Fruit fly (Drosophila melanogaster) whole organism, prepupa: Measurements from ENCODE around the gene Tet.

ENCODE experiments used
- CG10631 ChIP-seq: fragments of 200-800 bp; sonication (Bioruptor generic); optimal IDR thresholded peaks from 2 replicates; lab custom pipeline; 2016; ENCODE audit warnings: missing biosample characterization, missing genetic modification characterization
- CG10669 ChIP-seq: fragments of 200-800 bp; sonication (Bioruptor generic); optimal IDR thresholded peaks from 3 replicates; lab custom pipeline; 2018; ENCODE audit warnings: missing biosample characterization, mild to moderate bottlenecking, missing genetic modification characterization, moderate library complexity
- CG11294 ChIP-seq: fragments of 200-800 bp; sonication (Bioruptor generic); IDR thresholded peaks from 2 replicates; pipeline ENCODE4 v1.3.6; 2022; ENCODE audit warnings: missing biosample characterization, missing genetic modification characterization
- CG11902 ChIP-seq: fragments of 200-800 bp; sonication (Bioruptor generic); optimal IDR thresholded peaks from 3 replicates; lab custom pipeline; 2016; ENCODE audit warnings: missing biosample characterization, missing genetic modification characterization
- CG15336 ChIP-seq: fragments of 200-800 bp; sonication (Bioruptor generic); IDR thresholded peaks from 2 replicates; pipeline ENCODE4 v1.3.6; 2022; ENCODE audit warnings: missing biosample characterization, missing genetic modification characterization
- CG1621 ChIP-seq: fragments of 200-800 bp; sonication (Bioruptor generic); optimal IDR thresholded peaks from 3 replicates; lab custom pipeline; 2018; ENCODE audit warnings: missing biosample characterization, mild to moderate bottlenecking, missing genetic modification characterization
- CG16779 ChIP-seq: fragments of 200-800 bp; sonication (Bioruptor generic); optimal IDR thresholded peaks from 3 replicates; lab custom pipeline; 2017; ENCODE audit warnings: missing biosample characterization, mild to moderate bottlenecking, missing genetic modification characterization
- CG3032 ChIP-seq: fragments of 200-800 bp; optimal IDR thresholded peaks from 2 replicates; lab custom pipeline; 2019; ENCODE audit warnings: missing biosample characterization, mild to moderate bottlenecking, missing genetic modification characterization, moderate library complexity
- CG31627 ChIP-seq: fragments of 200-800 bp; sonication (Bioruptor generic); optimal IDR thresholded peaks from 3 replicates; lab custom pipeline; 2016; ENCODE audit warnings: missing biosample characterization, missing genetic modification characterization
- CG32006 ChIP-seq: fragments of 200-800 bp; sonication (Bioruptor generic); optimal IDR thresholded peaks from 3 replicates; lab custom pipeline; 2017; ENCODE audit warnings: missing biosample characterization, mild to moderate bottlenecking, missing genetic modification characterization
- CG34406 ChIP-seq: fragments of 200-800 bp; sonication (Bioruptor generic); optimal IDR thresholded peaks from 3 replicates; lab custom pipeline; 2016; ENCODE audit warnings: missing biosample characterization, missing genetic modification characterization
- CG3919 ChIP-seq: fragments of 200-800 bp; sonication (Bioruptor generic); optimal IDR thresholded peaks from 3 replicates; lab custom pipeline; 2016; ENCODE audit warnings: missing biosample characterization, missing genetic modification characterization
- CG4318 ChIP-seq: fragments of 200-800 bp; sonication (Bioruptor generic); optimal IDR thresholded peaks from 3 replicates; lab custom pipeline; 2017; ENCODE audit warnings: missing biosample characterization, mild to moderate bottlenecking, missing genetic modification characterization
- CG6163 ChIP-seq: fragments of 200-800 bp; sonication (Bioruptor generic); IDR thresholded peaks from 3 replicates; pipeline ENCODE4 v1.3.6; 2022; ENCODE audit warnings: missing biosample characterization, missing genetic modification characterization
- CG6276 ChIP-seq: fragments of 200-800 bp; sonication (Bioruptor generic); optimal IDR thresholded peaks from 2 replicates; lab custom pipeline; 2017; ENCODE audit warnings: missing biosample characterization, mild to moderate bottlenecking, missing genetic modification characterization
- CG6808 ChIP-seq: fragments of 200-800 bp; sonication (Bioruptor generic); optimal IDR thresholded peaks from 3 replicates; lab custom pipeline; 2017; ENCODE audit warnings: missing biosample characterization, missing genetic modification characterization, mild to moderate bottlenecking, moderate library complexity, missing genetic modification reagents
- CG6854 ChIP-seq: fragments of 200-800 bp; sonication (Bioruptor generic); optimal IDR thresholded peaks from 2 replicates; lab custom pipeline; 2017; ENCODE audit warnings: missing biosample characterization, mild to moderate bottlenecking, missing genetic modification characterization
- CG7368 ChIP-seq: fragments of 200-800 bp; sonication (Bioruptor generic); optimal IDR thresholded peaks from 3 replicates; lab custom pipeline; 2016; ENCODE audit warnings: missing biosample characterization, missing genetic modification characterization
- CG8319 ChIP-seq: fragments of 200-800 bp; sonication (Bioruptor generic); optimal IDR thresholded peaks from 3 replicates; lab custom pipeline; 2016; ENCODE audit warnings: missing biosample characterization, missing genetic modification characterization
- CG8632 ChIP-seq: fragments of 200-800 bp; sonication (Bioruptor generic); optimal IDR thresholded peaks from 3 replicates; lab custom pipeline; 2016; ENCODE audit warnings: missing biosample characterization, missing genetic modification characterization
- CG9139 ChIP-seq: fragments of 200-800 bp; sonication (Bioruptor generic); optimal IDR thresholded peaks from 3 replicates; lab custom pipeline; 2017; ENCODE audit warnings: missing biosample characterization, mild to moderate bottlenecking, missing genetic modification characterization
- Eip75B ChIP-seq: fragments of 200-800 bp; sonication (Bioruptor generic); optimal IDR thresholded peaks from 3 replicates; lab custom pipeline; 2016; ENCODE audit warnings: missing biosample characterization, missing genetic modification characterization
- Eip78C ChIP-seq: fragments of 200-800 bp; sonication (Bioruptor generic); peaks from one replicate; lab custom pipeline; 2016; ENCODE audit warnings: missing biosample characterization, missing genetic modification characterization
- Eip93F ChIP-seq: fragments of 200-800 bp; sonication (Bioruptor generic); optimal IDR thresholded peaks from 2 replicates; lab custom pipeline; 2016; ENCODE audit warnings: missing biosample characterization, mild to moderate bottlenecking, missing genetic modification characterization
- Ets21C ChIP-seq: fragments of 200-800 bp; sonication (Bioruptor generic); optimal IDR thresholded peaks from 3 replicates; lab custom pipeline; 2016; ENCODE audit warnings: missing biosample characterization, missing genetic modification characterization
- Gug ChIP-seq: fragments of 200-800 bp; sonication (Bioruptor generic); IDR thresholded peaks from 2 replicates; pipeline ENCODE4 v1.3.6; 2022; ENCODE audit warnings: missing biosample characterization, missing genetic modification characterization
- Hr38 ChIP-seq: sonication (Bioruptor generic); optimal IDR thresholded peaks from 2 replicates; lab custom pipeline; 2016; ENCODE audit warnings: missing biosample characterization, missing genetic modification characterization
- Hr39 ChIP-seq: fragments of 200-800 bp; sonication (Bioruptor generic); optimal IDR thresholded peaks from 2 replicates; lab custom pipeline; 2016; ENCODE audit warnings: missing biosample characterization, missing genetic modification characterization
- Hr4 ChIP-seq: fragments of 200-800 bp; sonication (Bioruptor generic); optimal IDR thresholded peaks from 3 replicates; lab custom pipeline; 2016; ENCODE audit warnings: missing biosample characterization, missing genetic modification characterization
- Lpt ChIP-seq: fragments of 200-800 bp; sonication (Bioruptor generic); optimal IDR thresholded peaks from 3 replicates; lab custom pipeline; 2016; ENCODE audit warnings: missing biosample characterization, missing genetic modification characterization
- Met ChIP-seq: fragments of 200-800 bp; sonication (Bioruptor generic); optimal IDR thresholded peaks from 3 replicates; lab custom pipeline; 2016; ENCODE audit warnings: missing biosample characterization, missing genetic modification characterization
- OdsH ChIP-seq: fragments of 200-800 bp; sonication (Bioruptor generic); optimal IDR thresholded peaks from 3 replicates; lab custom pipeline; 2016; ENCODE audit warnings: missing biosample characterization, missing genetic modification characterization
- Sox102F ChIP-seq: fragments of 200-800 bp; sonication (Bioruptor generic); optimal IDR thresholded peaks from 2 replicates; lab custom pipeline; 2016; ENCODE audit warnings: missing biosample characterization, mild to moderate bottlenecking, missing genetic modification characterization
- Sox14 ChIP-seq: fragments of 200-800 bp; sonication (Bioruptor generic); optimal IDR thresholded peaks from 3 replicates; lab custom pipeline; 2016; ENCODE audit warnings: missing biosample characterization, missing genetic modification characterization
- achi ChIP-seq: fragments of 200-800 bp; sonication (Bioruptor generic); optimal IDR thresholded peaks from 3 replicates; lab custom pipeline; 2016; ENCODE audit warnings: missing biosample characterization, missing genetic modification characterization
- acj6 ChIP-seq: fragments of 200-800 bp; sonication (Bioruptor generic); optimal IDR thresholded peaks from 3 replicates; lab custom pipeline; 2016; ENCODE audit warnings: missing biosample characterization, missing genetic modification characterization
- dsx ChIP-seq: fragments of 200-800 bp; optimal IDR thresholded peaks from 3 replicates; lab custom pipeline; 2019; ENCODE audit warnings: missing biosample characterization, mild to moderate bottlenecking, missing genetic modification characterization, moderate library complexity; ENCODE audit not compliant: poor library complexity, severe bottlenecking
- pdm3 ChIP-seq: fragments of 200-800 bp; sonication (Bioruptor generic); optimal IDR thresholded peaks from 3 replicates; lab custom pipeline; 2016; ENCODE audit warnings: missing biosample characterization, missing genetic modification characterization
- spab ChIP-seq: fragments of 200-800 bp; sonication (Bioruptor generic); optimal IDR thresholded peaks from 2 replicates; lab custom pipeline; 2017; ENCODE audit warnings: missing biosample characterization, mild to moderate bottlenecking, missing genetic modification characterization, missing genetic modification reagents
- ss ChIP-seq, 2 experiments: fragments of 200-800 bp; sonication (Bioruptor generic); optimal IDR thresholded peaks; 2 replicates in 1 of 2; 3 replicates in 1 of 2; lab custom pipeline; 2017 to 2018; ENCODE audit warnings: mild to moderate bottlenecking in 2 of 2, missing biosample characterization in 2 of 2, missing genetic modification characterization in 2 of 2, moderate library complexity in 1 of 2
- svp ChIP-seq: fragments of 200-800 bp; sonication (Bioruptor generic); peaks from one replicate; lab custom pipeline; 2016; ENCODE audit warnings: missing biosample characterization, missing genetic modification characterization
- topi ChIP-seq: fragments of 200-800 bp; sonication (Bioruptor generic); optimal IDR thresholded peaks from 3 replicates; lab custom pipeline; 2016; ENCODE audit warnings: missing biosample characterization, missing genetic modification characterization
- vri ChIP-seq: fragments of 200-800 bp; sonication (Bioruptor generic); optimal IDR thresholded peaks from 3 replicates; lab custom pipeline; 2016; ENCODE audit warnings: missing biosample characterization, mild to moderate bottlenecking, missing genetic modification characterization

The Tet gene

dm6 chr3L:2808278-2808892 lies 70.6 kb downstream of the Tet start (continued):
- TF ChIP-seq Eip93F (no peak), Sox102F (peak; percentile 65), svp (GFP tag; lab: Kevin White, UChicago) (no peak), CG11294 (GFP tag; lab: Robert Waterston, UW) (no peak), CG4318 (GFP tag; lab: Kevin White, UChicago) (no peak), CG8632 (peak; percentile 45), Sox14 (GFP tag; lab: Kevin White, UChicago) (peak; percentile 71), CG6276 (GFP tag; lab: Kevin White, UChicago) (no peak), Eip75B (GFP tag; lab: Kevin White, UChicago) (peak; percentile 72), CG8319 (GFP tag; lab: Kevin White, UChicago) (peak; percentile 2), CG6163 (peak; percentile 70; the same call in 2 of the 3 replicates), Gug (GFP tag; lab: Robert Waterston, UW) (peak; percentile 42; the same call in 1 of the 2 replicates), OdsH (GFP tag; lab: Kevin White, UChicago) (peak; percentile 14)

DNA sequence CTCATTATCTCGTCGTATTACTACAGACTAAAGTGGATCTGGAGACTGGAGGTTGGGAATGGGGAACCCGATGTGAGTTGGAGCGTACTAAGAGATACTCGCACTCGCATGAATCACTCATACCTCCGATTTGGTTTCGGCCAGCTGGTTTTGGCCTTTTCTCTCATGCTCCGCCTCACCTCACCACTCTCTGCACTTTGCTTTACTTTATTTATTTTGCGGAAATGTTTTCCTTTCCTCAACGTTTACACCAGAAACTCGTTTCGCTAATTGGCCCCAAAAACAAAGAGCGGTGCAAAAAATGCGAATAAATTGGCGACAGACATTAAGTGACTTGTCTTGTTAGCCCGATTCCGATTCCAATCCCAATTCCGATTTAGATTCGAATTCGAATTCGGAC lies 71.6 kb downstream of the Tet start:
- TF ChIP-seq CG6854 = peak; percentile 23
- TF ChIP-seq CG6163 = peak; percentile 37; the same call in 1 of the 3 replicates
- no peak for TF ChIP-seq CG10669 (GFP tag; lab: Kevin White, UChicago)
- no peak for TF ChIP-seq Hr38
- TF ChIP-seq vri (GFP tag; lab: Kevin White, UChicago) = peak; percentile 45
- peak; percentile 67 for TF ChIP-seq Eip78C
- TF ChIP-seq Eip75B (GFP tag; lab: Kevin White, UChicago) = peak; percentile 14
- 0 out of 2 replicates have a peak, but pooled peaks have one; percentile 24 for TF ChIP-seq CG15336 (GFP tag; lab: Robert Waterston, UW)
- TF ChIP-seq Ets21C (GFP tag; lab: Kevin White, UChicago) = no peak
- TF ChIP-seq dsx (GFP tag; lab: Kevin White, UChicago) = no peak
- TF ChIP-seq CG3919 (GFP tag; lab: Kevin White, UChicago) = no peak
- TF ChIP-seq CG6276 (GFP tag; lab: Kevin White, UChicago) = peak; percentile 2
- TF ChIP-seq Gug (GFP tag; lab: Robert Waterston, UW) = no peak
- peak; percentile 23 for TF ChIP-seq Sox102F
- no peak for TF ChIP-seq CG10631

- TF ChIP-seq Lpt (GFP tag; lab: Kevin White, UChicago) = no peak
- peak; percentile 56 for TF ChIP-seq Hr39 (GFP tag; lab: Kevin White, UChicago)
- TF ChIP-seq Eip75B (GFP tag; lab: Kevin White, UChicago) = peak; percentile 74
- peak; percentile 34 for TF ChIP-seq Hr4 (GFP tag; lab: Kevin White, UChicago)
- peak; percentile 83 for TF ChIP-seq Gug (GFP tag; lab: Robert Waterston, UW)
- TF ChIP-seq CG9139 (GFP tag; lab: Kevin White, UChicago) = no peak
- TF ChIP-seq Sox14 (GFP tag; lab: Kevin White, UChicago) = peak; percentile 28
- TF ChIP-seq Ets21C (GFP tag; lab: Kevin White, UChicago) = peak; percentile 62
- TF ChIP-seq CG11902 (GFP tag; lab: Kevin White, UChicago) = peak; percentile 73
- peak; percentile 31 for TF ChIP-seq CG34406
- TF ChIP-seq Hr38 = no peak
- no peak for TF ChIP-seq CG1621 (tag; lab: Kevin White, UChicago)
- peak; percentile 61 for TF ChIP-seq OdsH (GFP tag; lab: Kevin White, UChicago)
- peak; percentile 85 for TF ChIP-seq topi
- no peak for TF ChIP-seq CG6854
- peak; percentile 27 for TF ChIP-seq vri (GFP tag; lab: Kevin White, UChicago)
- TF ChIP-seq CG3032 (tag; lab: Kevin White, UChicago) = peak; percentile 51
- TF ChIP-seq CG6808 = no peak
- peak; percentile 57 for TF ChIP-seq CG7368
- peak; percentile 53 for TF ChIP-seq acj6 (GFP tag; lab: Kevin White, UChicago)
- peak; percentile 17 for TF ChIP-seq pdm3
- TF ChIP-seq CG10669 (GFP tag; lab: Kevin White, UChicago) = no peak
- TF ChIP-seq spab (GFP tag; lab: Kevin White, UChicago) = no peak
- TF ChIP-seq CG32006 (GFP tag; lab: Kevin White, UChicago) = peak; percentile 15
- peak; percentile 18 for TF ChIP-seq dsx (GFP tag; lab: Kevin White, UChicago)
- TF ChIP-seq CG8319 (GFP tag; lab: Kevin White, UChicago) = peak; percentile 2
- TF ChIP-seq achi (GFP tag; lab: Kevin White, UChicago) = peak; percentile 35
- TF ChIP-seq CG31627 (GFP tag; lab: Kevin White, UChicago) = peak; percentile 60
- TF ChIP-seq CG15336 (GFP tag; lab: Robert Waterston, UW) = peak; percentile 64
- TF ChIP-seq CG11294 (GFP tag; lab: Robert Waterston, UW) = peak; percentile 85
- no peak for TF ChIP-seq CG6276 (GFP tag; lab: Kevin White, UChicago)
- TF ChIP-seq CG16779 (tag; lab: Kevin White, UChicago) = no peak
- peak; percentile 60 for TF ChIP-seq Met (GFP tag; lab: Kevin White, UChicago)
- peak; percentile 10 for TF ChIP-seq Eip93F
- TF ChIP-seq ss (GFP tag; optimal IDR thresholded peaks at IDR 0.05; lab: Kevin White, UChicago) = no peak
Observed at dm6 chr3L:2805956-2806527, 72.9 kb downstream of the Tet start.
